Worm (Caenorhabditis elegans) whole organism, L4 larva: ENCODE results near the gene F26F2.8.

ENCODE experiments used
- hlh-11 ChIP-seq: fragments of 200-800 bp; sonication (Bioruptor generic); optimal IDR thresholded peaks from 2 replicates; lab custom pipeline; 2018; ENCODE audit warnings: mild to moderate bottlenecking, missing genetic modification characterization, missing compliant biosample characterization
- nhr-42 ChIP-seq: fragments of 200-800 bp; sonication (Bioruptor generic); IDR thresholded peaks from 2 replicates; pipeline ENCODE4 v1.3.6; 2022; ENCODE audit warnings: missing genetic modification characterization, missing compliant biosample characterization
- nhr-77 ChIP-seq: fragments of 150-350 bp; optimal IDR thresholded peaks from 2 replicates; lab custom pipeline; 2014; ENCODE audit warnings: missing biosample characterization, missing genetic modification characterization
- pqm-1 ChIP-seq: sonication (generic microtip); optimal IDR thresholded peaks from 2 replicates; lab custom pipeline; 2017; ENCODE audit warnings: missing biosample characterization, missing genetic modification characterization

ce11 chrV:20603014-20603413 lies 23.7 kb downstream of the F26F2.8 start, which contains the start of gene ttr-11:
- TF ChIP-seq nhr-77 (tag; lab: Kevin White, UChicago), result no peak
- TF ChIP-seq hlh-11 (tag; lab: Kevin White, UChicago), result no peak
- no peak for TF ChIP-seq nhr-42
- no peak for TF ChIP-seq pqm-1
